Fruit fly (Drosophila melanogaster) whole organism, embryonic: ENCODE results near the gene CG13893.
A peak's percentile ranks its signal among the peaks of the same experiment; 100 is the strongest.

Experiments used
- Antp ChIP-seq: fragments of 200-800 bp; sonication (Bioruptor generic); optimal IDR thresholded peaks from 3 replicates; lab custom pipeline; 2016; ENCODE audit warnings: missing biosample characterization, missing genetic modification characterization
- CG10543 ChIP-seq: fragments of 200-800 bp; sonication (Bioruptor generic); optimal IDR thresholded peaks from 3 replicates; lab custom pipeline; 2017; ENCODE audit warnings: missing biosample characterization, mild to moderate bottlenecking, missing genetic modification characterization, moderate library complexity
- CG11695 ChIP-seq: fragments of 200-800 bp; sonication (Bioruptor generic); IDR thresholded peaks from 3 replicates; pipeline ENCODE4 v1.3.6; 2022; ENCODE audit warnings: missing biosample characterization, missing genetic modification characterization
- CG12236 ChIP-seq: fragments of 200-800 bp; sonication (Bioruptor generic); optimal IDR thresholded peaks from 2 replicates; lab custom pipeline; 2016; ENCODE audit warnings: missing biosample characterization, missing genetic modification characterization
- CG12942 ChIP-seq: fragments of 200-800 bp; sonication (Bioruptor generic); optimal IDR thresholded peaks from 3 replicates; lab custom pipeline; 2016; ENCODE audit warnings: missing biosample characterization, missing genetic modification characterization
- CG13775 ChIP-seq: fragments of 200-800 bp; sonication (Bioruptor generic); optimal IDR thresholded peaks from 3 replicates; lab custom pipeline; 2017; ENCODE audit warnings: missing biosample characterization, mild to moderate bottlenecking, missing genetic modification characterization
- CG15011 ChIP-seq: fragments of 200-800 bp; sonication (Bioruptor generic); optimal IDR thresholded peaks from 3 replicates; lab custom pipeline; 2018; ENCODE audit warnings: missing biosample characterization, mild to moderate bottlenecking, missing genetic modification characterization
- CG15601 ChIP-seq: fragments of 200-800 bp; sonication (Bioruptor generic); optimal IDR thresholded peaks from 3 replicates; lab custom pipeline; 2019; ENCODE audit warnings: missing biosample characterization, mild to moderate bottlenecking, missing genetic modification characterization, moderate library complexity
- CG16863 ChIP-seq: fragments of 200-800 bp; sonication (Bioruptor generic); optimal IDR thresholded peaks from 3 replicates; lab custom pipeline; 2016; ENCODE audit warnings: missing biosample characterization, missing genetic modification characterization
- CG17829 ChIP-seq: fragments of 200-800 bp; optimal IDR thresholded peaks from 2 replicates; lab custom pipeline; 2019; ENCODE audit warnings: missing biosample characterization, mild to moderate bottlenecking, missing genetic modification characterization, moderate library complexity
- CG1792 ChIP-seq: fragments of 200-800 bp; sonication (Bioruptor generic); optimal IDR thresholded peaks from 2 replicates; lab custom pipeline; 2016; ENCODE audit warnings: missing biosample characterization, missing genetic modification characterization
- CG32772 ChIP-seq: fragments of 200-800 bp; sonication (Bioruptor generic); IDR thresholded peaks from 2 replicates; pipeline ENCODE4 v1.3.6; 2022; ENCODE audit warnings: missing biosample characterization, missing genetic modification characterization
- CG3995 ChIP-seq: fragments of 200-800 bp; sonication (Bioruptor generic); optimal IDR thresholded peaks from 3 replicates; lab custom pipeline; 2016; ENCODE audit warnings: missing biosample characterization, missing genetic modification characterization
- CG4404 ChIP-seq: fragments of 200-800 bp; sonication (Bioruptor generic); IDR thresholded peaks from 2 replicates; pipeline ENCODE4 v1.3.6; 2022; ENCODE audit warnings: missing biosample characterization, missing genetic modification characterization
- CG4820 ChIP-seq: fragments of 200-800 bp; sonication (Bioruptor generic); optimal IDR thresholded peaks from 3 replicates; lab custom pipeline; 2016; ENCODE audit warnings: missing biosample characterization, missing genetic modification characterization
- CG4854 ChIP-seq: fragments of 200-800 bp; sonication (Bioruptor generic); optimal IDR thresholded peaks from 2 replicates; lab custom pipeline; 2016; ENCODE audit warnings: missing biosample characterization, missing genetic modification characterization, inconsistent platforms
- CG6272 ChIP-seq: fragments of 200-800 bp; sonication (Bioruptor generic); IDR thresholded peaks from 2 replicates; pipeline ENCODE4 v1.3.6; 2022; ENCODE audit warnings: missing biosample characterization, missing genetic modification characterization
- CG6791 ChIP-seq: fragments of 200-800 bp; sonication (Bioruptor generic); IDR thresholded peaks from 3 replicates; pipeline ENCODE4 v1.3.6; 2022; ENCODE audit warnings: missing biosample characterization, missing genetic modification characterization; ENCODE audit not compliant: partially characterized antibody
- CG7271 ChIP-seq: fragments of 200-800 bp; sonication (Bioruptor generic); optimal IDR thresholded peaks from 2 replicates; lab custom pipeline; 2018; ENCODE audit warnings: missing biosample characterization, mild to moderate bottlenecking, missing genetic modification characterization, moderate library complexity
- CG7745 ChIP-seq: fragments of 200-800 bp; sonication (Bioruptor generic); optimal IDR thresholded peaks from 2 replicates; lab custom pipeline; 2018; ENCODE audit warnings: missing biosample characterization, mild to moderate bottlenecking, missing genetic modification characterization, moderate library complexity
- CG7928 ChIP-seq: fragments of 200-800 bp; sonication (Bioruptor generic); optimal IDR thresholded peaks from 2 replicates; lab custom pipeline; 2017; ENCODE audit warnings: missing biosample characterization, mild to moderate bottlenecking, missing genetic modification characterization
- CG8388 ChIP-seq: fragments of 200-800 bp; sonication (Bioruptor generic); optimal IDR thresholded peaks from 2 replicates; lab custom pipeline; 2019; ENCODE audit warnings: missing biosample characterization, mild to moderate bottlenecking, missing genetic modification characterization, moderate library complexity
- CG9932 ChIP-seq: fragments of 200-800 bp; sonication (Bioruptor generic); IDR thresholded peaks from 2 replicates; pipeline ENCODE4 v1.3.6; 2022; ENCODE audit warnings: missing biosample characterization, missing genetic modification characterization
- Deaf1 ChIP-seq: fragments of 200-800 bp; optimal IDR thresholded peaks from 3 replicates; lab custom pipeline; 2019; ENCODE audit warnings: missing biosample characterization, mild to moderate bottlenecking, missing genetic modification characterization, moderate library complexity
- H15 ChIP-seq: fragments of 200-800 bp; sonication (Bioruptor generic); IDR thresholded peaks from 3 replicates; pipeline ENCODE4 v1.3.6; 2022; ENCODE audit warnings: missing biosample characterization, missing genetic modification characterization
- MBD-R2 ChIP-seq: fragments of 200-800 bp; sonication (Bioruptor generic); IDR thresholded peaks from 2 replicates; pipeline ENCODE4 v1.3.6; 2022; ENCODE audit warnings: missing biosample characterization, missing genetic modification characterization
- Mad ChIP-seq: fragments of 200-800 bp; sonication (Bioruptor generic); optimal IDR thresholded peaks from 2 replicates; lab custom pipeline; 2016; ENCODE audit warnings: missing biosample characterization, missing genetic modification characterization
- Med ChIP-seq: fragments of 200-800 bp; sonication (Bioruptor generic); peaks from one replicate; lab custom pipeline; 2016; ENCODE audit warnings: missing biosample characterization, missing genetic modification characterization, mild to moderate bottlenecking, inconsistent platforms, moderate library complexity
- Nf-YA ChIP-seq: fragments of 200-800 bp; sonication (Bioruptor generic); IDR thresholded peaks from 2 replicates; pipeline ENCODE4 v1.3.6; 2022; ENCODE audit warnings: missing biosample characterization, missing genetic modification characterization
- Pdp1 ChIP-seq, 2 experiments: fragments of 200-800 bp; sonication (Bioruptor generic); optimal IDR thresholded peaks; 3 replicates each; lab custom pipeline; 2016; ENCODE audit warnings: missing biosample characterization in 2 of 2, missing genetic modification characterization in 2 of 2, mild to moderate bottlenecking in 1 of 2, moderate library complexity in 1 of 2
- Ptx1 ChIP-seq: fragments of 200-800 bp; sonication (Bioruptor generic); IDR thresholded peaks from 2 replicates; pipeline ENCODE4 v1.3.6; 2022; ENCODE audit warnings: missing biosample characterization, missing genetic modification characterization
- Stat92E ChIP-seq, 3 experiments: fragments of >200 bp in 2 of 3; fragments of 200-800 bp in 1 of 3; sonication (Bioruptor generic) in 1 of 3; optimal IDR thresholded peaks; 2 replicates each; lab custom pipeline; 2017 to 2019; ENCODE audit warnings: missing biosample characterization in 3 of 3, missing genetic modification characterization in 3 of 3, mild to moderate bottlenecking in 1 of 3, moderate library complexity in 1 of 3
- Xbp1 ChIP-seq: fragments of 200-800 bp; sonication (Bioruptor generic); optimal IDR thresholded peaks from 3 replicates; lab custom pipeline; 2016; ENCODE audit warnings: missing biosample characterization, mild to moderate bottlenecking, missing genetic modification characterization
- abd-A ChIP-seq: fragments of 200-800 bp; sonication (Bioruptor generic); optimal IDR thresholded peaks from 3 replicates; lab custom pipeline; 2019; ENCODE audit warnings: missing biosample characterization, mild to moderate bottlenecking, missing genetic modification characterization, moderate library complexity
- cad ChIP-seq: fragments of >200 bp; optimal IDR thresholded peaks from 2 replicates; lab custom pipeline; 2017; ENCODE audit warnings: missing biosample characterization, missing genetic modification characterization
- cg ChIP-seq: fragments of 200-800 bp; sonication (Bioruptor generic); optimal IDR thresholded peaks from 3 replicates; lab custom pipeline; 2019; ENCODE audit warnings: missing biosample characterization, mild to moderate bottlenecking, missing genetic modification characterization, moderate library complexity
- ci ChIP-seq: fragments of 200-800 bp; sonication (Bioruptor generic); IDR thresholded peaks from 3 replicates; pipeline ENCODE4 v1.3.6; 2022; ENCODE audit warnings: missing biosample characterization, missing genetic modification characterization
- dm ChIP-seq: fragments of 200-800 bp; sonication (Bioruptor generic); optimal IDR thresholded peaks from 3 replicates; lab custom pipeline; 2016; ENCODE audit warnings: missing biosample characterization, missing genetic modification characterization
- dmrt11E ChIP-seq: fragments of 200-800 bp; sonication (Bioruptor generic); optimal IDR thresholded peaks from 3 replicates; lab custom pipeline; 2018; ENCODE audit warnings: missing biosample characterization, mild to moderate bottlenecking, missing genetic modification characterization, moderate library complexity
- exex ChIP-seq: fragments of 200-800 bp; sonication (Bioruptor generic); optimal IDR thresholded peaks from 4 replicates; lab custom pipeline; 2018; ENCODE audit warnings: missing biosample characterization, mild to moderate bottlenecking, missing genetic modification characterization, moderate library complexity
- fd102C ChIP-seq: fragments of 200-800 bp; sonication (Bioruptor generic); optimal IDR thresholded peaks from 2 replicates; lab custom pipeline; 2018; ENCODE audit warnings: missing biosample characterization, mild to moderate bottlenecking, missing genetic modification characterization, moderate library complexity
- her ChIP-seq: fragments of 200-800 bp; sonication (Bioruptor generic); optimal IDR thresholded peaks from 2 replicates; lab custom pipeline; 2016; ENCODE audit warnings: missing biosample characterization, missing genetic modification characterization
- hth ChIP-seq: fragments of >200 bp; optimal IDR thresholded peaks from 2 replicates; lab custom pipeline; 2017; ENCODE audit warnings: inconsistent platforms
- nmo ChIP-seq: fragments of 200-800 bp; sonication (Bioruptor generic); optimal IDR thresholded peaks from 2 replicates; lab custom pipeline; 2018; ENCODE audit warnings: missing biosample characterization, mild to moderate bottlenecking, missing genetic modification characterization, moderate library complexity
- org-1 ChIP-seq: fragments of 200-800 bp; sonication (Bioruptor generic); optimal IDR thresholded peaks from 2 replicates; lab custom pipeline; 2017; ENCODE audit warnings: missing biosample characterization, missing genetic modification characterization
- salm ChIP-seq: fragments of 200-800 bp; sonication (Bioruptor generic); optimal IDR thresholded peaks from 2 replicates; lab custom pipeline; 2018; ENCODE audit warnings: missing biosample characterization, mild to moderate bottlenecking, missing genetic modification characterization
- sd ChIP-seq: fragments of 200-800 bp; sonication (Bioruptor generic); optimal IDR thresholded peaks from 3 replicates; lab custom pipeline; 2018; ENCODE audit warnings: missing biosample characterization, mild to moderate bottlenecking, missing genetic modification characterization, moderate library complexity
- sima ChIP-seq: fragments of 200-800 bp; sonication (Bioruptor generic); optimal IDR thresholded peaks from 2 replicates; lab custom pipeline; 2016; ENCODE audit warnings: missing biosample characterization, missing genetic modification characterization
- slbo ChIP-seq: fragments of 200-800 bp; sonication (Bioruptor generic); IDR thresholded peaks from 2 replicates; pipeline ENCODE4 v1.3.6; 2022; ENCODE audit warnings: missing biosample characterization, missing genetic modification characterization
- sqz ChIP-seq: fragments of 200-800 bp; sonication (Bioruptor generic); optimal IDR thresholded peaks from 3 replicates; lab custom pipeline; 2018; ENCODE audit warnings: missing biosample characterization, mild to moderate bottlenecking, missing genetic modification characterization
- stwl ChIP-seq: fragments of 200-800 bp; sonication (Bioruptor generic); optimal IDR thresholded peaks from 3 replicates; lab custom pipeline; 2018; ENCODE audit warnings: missing biosample characterization, mild to moderate bottlenecking, missing genetic modification characterization, moderate library complexity
- tap ChIP-seq: fragments of 200-800 bp; optimal IDR thresholded peaks from 3 replicates; lab custom pipeline; 2019; ENCODE audit warnings: missing biosample characterization, mild to moderate bottlenecking, missing genetic modification characterization, moderate library complexity

Gene CG13893

DNA sequence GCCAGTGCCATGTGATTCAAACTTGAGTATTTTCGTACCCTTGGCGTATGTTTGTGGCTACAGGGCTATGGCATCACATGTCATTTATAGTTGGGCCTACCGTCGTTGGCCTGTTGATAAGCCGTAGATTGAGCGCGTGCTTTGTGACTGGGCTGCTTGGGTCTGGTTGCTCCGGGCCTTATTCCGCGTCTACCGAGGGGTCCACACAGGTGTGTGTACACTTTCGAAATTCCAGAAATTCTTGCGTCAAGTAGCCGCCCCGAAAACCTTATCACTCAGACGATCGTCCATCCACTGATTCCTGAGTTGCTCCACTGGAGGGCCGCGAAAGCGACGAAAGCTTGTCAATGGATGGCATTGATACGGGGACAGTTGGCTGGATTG is 34.2 kb upstream of the CG13893 start (continued):
- TF ChIP-seq CG15011: no peak
- TF ChIP-seq CG32772 (GFP tag; lab: Robert Waterston, UW): 0 out of 2 replicates have a peak, but pooled peaks have one; percentile 36
- TF ChIP-seq nmo: no peak
- TF ChIP-seq Med: peak; percentile 78
- no peak for TF ChIP-seq dmrt11E (tag; lab: Kevin White, UChicago)
- TF ChIP-seq fd102C (GFP tag; lab: Kevin White, UChicago): no peak
- TF ChIP-seq cg (GFP tag; lab: Kevin White, UChicago): no peak
- no peak for TF ChIP-seq stwl (tag; lab: Kevin White, UChicago)
- no peak for TF ChIP-seq abd-A (tag; lab: Kevin White, UChicago)
- no peak for TF ChIP-seq salm (tag; lab: Kevin White, UChicago)
- TF ChIP-seq org-1 (GFP tag; lab: Kevin White, UChicago): no peak
- no peak for TF ChIP-seq CG13775
- TF ChIP-seq CG7271: no peak
- peak; percentile 50 for TF ChIP-seq exex (tag; lab: Kevin White, UChicago)
- peak; percentile 8 for TF ChIP-seq dm (GFP tag; lab: Kevin White, UChicago)
- TF ChIP-seq CG15601 (tag; lab: Kevin White, UChicago): peak; percentile 17
- no peak for TF ChIP-seq CG4820 (GFP tag; lab: Kevin White, UChicago)
- no peak for TF ChIP-seq CG16863
- no peak for TF ChIP-seq CG8388 (GFP tag; lab: Kevin White, UChicago)
- TF ChIP-seq CG7745: no peak
- TF ChIP-seq cad: no peak
- no peak for TF ChIP-seq Mad (GFP tag; lab: Kevin White, UChicago)
- no peak for TF ChIP-seq tap (tag; lab: Kevin White, UChicago)
- TF ChIP-seq CG6272 (GFP tag; lab: Robert Waterston, UW): no peak
- TF ChIP-seq hth: no peak
- peak; percentile 99 for TF ChIP-seq sd (tag; lab: Kevin White, UChicago)
- no peak for TF ChIP-seq MBD-R2 (GFP tag; lab: Robert Waterston, UW)
- TF ChIP-seq CG11695 (GFP tag; lab: Robert Waterston, UW): no peak
- 0 out of 2 replicates have a peak, but pooled peaks have one; percentile 9 for TF ChIP-seq slbo (GFP tag; lab: Robert Waterston, UW)
- peak; percentile 55; the same call in 1 of the 3 replicates for TF ChIP-seq ci (GFP tag; lab: Robert Waterston, UW)
- no peak for TF ChIP-seq sqz (GFP tag; lab: Kevin White, UChicago)
- TF ChIP-seq CG9932: no peak
- no peak for TF ChIP-seq sima (GFP tag; lab: Kevin White, UChicago)
- no peak for TF ChIP-seq Stat92E (GFP tag; optimal IDR thresholded peaks at IDR 0.05; lab: Kevin White, UChicago)
- no peak for TF ChIP-seq CG1792 (GFP tag; lab: Kevin White, UChicago)
- no peak for TF ChIP-seq CG3995
- TF ChIP-seq CG6791: no peak
- no peak for TF ChIP-seq CG12942 (GFP tag; lab: Kevin White, UChicago)
- no peak for TF ChIP-seq Deaf1 (tag; lab: Kevin White, UChicago)
- no peak for TF ChIP-seq H15
- TF ChIP-seq Xbp1 (GFP tag; lab: Kevin White, UChicago): no peak
- no peak for TF ChIP-seq CG4404 (GFP tag; lab: Robert Waterston, UW)
- TF ChIP-seq CG12236: no peak
- no peak for TF ChIP-seq CG7928
- no peak for TF ChIP-seq her (GFP tag; lab: Kevin White, UChicago)
- no peak for TF ChIP-seq CG17829 (tag; lab: Kevin White, UChicago)
- no peak for TF ChIP-seq Ptx1
- TF ChIP-seq Nf-YA: 0 out of 2 replicates have a peak, but pooled peaks have one; percentile 20
- peak; percentile 86 for TF ChIP-seq CG10543 (GFP tag; lab: Kevin White, UChicago)
- TF ChIP-seq Pdp1 (GFP tag; optimal IDR thresholded peaks at IDR 0.05; lab: Kevin White, UChicago): peak in 1 of 2 experiments; percentile 26
- no peak for TF ChIP-seq CG4854 (GFP tag; lab: Kevin White, UChicago)
- no peak for TF ChIP-seq Antp (GFP tag; lab: Kevin White, UChicago)
